Fruit fly (Drosophila melanogaster) ovary, adult (tissue): Measurements from ENCODE around the gene by.

Source experiments
- CG17801 ChIP-seq: fragments of 200-800 bp; optimal IDR thresholded peaks from 2 replicates; lab custom pipeline; 2019; ENCODE audit warnings: missing biosample characterization, mild to moderate bottlenecking, missing genetic modification characterization, moderate library complexity; ENCODE audit not compliant: partially characterized antibody

The by gene

dm6 chr3R:9527907-9528842 lies 4.6 kb downstream of the by start:
- peak; percentile 71 for TF ChIP-seq CG17801 (GFP tag; lab: Kevin White, UChicago)

dm6 chr3R:9516400-9516852 lies 16.4 kb downstream of the by start:
- TF ChIP-seq CG17801 (GFP tag; lab: Kevin White, UChicago) = no peak

dm6 chr3R:9515860-9516344 lies 16.9 kb downstream of the by start, which contains the start of the genes mRpL47, CG8176 and Kdm3:
TSS of gene mRpL47 (minus strand) at chr3R:9515908.
TSS of gene CG8176 (plus strand) at chr3R:9516007.
TSS of gene Kdm3 (plus strand) at chr3R:9516007.
- peak; percentile 34 for TF ChIP-seq CG17801 (GFP tag; lab: Kevin White, UChicago)

dm6 chr3R:9513052-9513420 lies 19.8 kb downstream of the by start, which contains the start of the genes Ras85D and Rlb1:
TSS of gene Ras85D (minus strand) at chr3R:9513067.
TSS of gene Rlb1 (plus strand) at chr3R:9513327.
- TF ChIP-seq CG17801 (GFP tag; lab: Kevin White, UChicago) = peak; percentile 66

dm6 chr3R:9512193-9513051 lies 20.4 kb downstream of the by start:
- no peak for TF ChIP-seq CG17801 (GFP tag; lab: Kevin White, UChicago)

- no peak for TF ChIP-seq CG17801 (GFP tag; lab: Kevin White, UChicago)
Observed at dm6 chr3R:9510070-9510518, 22.7 kb downstream of the by start, which contains the start of gene rump. TSS of gene rump (minus strand) at chr3R:9510324.

- peak; percentile 28 for TF ChIP-seq CG17801 (GFP tag; lab: Kevin White, UChicago)
Observed at dm6 chr3R:9504355-9504754, 28.5 kb downstream of the by start, which contains the start of gene CG8149. TSS of gene CG8149 (plus strand) at chr3R:9504656.

- TF ChIP-seq CG17801 (GFP tag; lab: Kevin White, UChicago) = no peak
Observed at dm6 chr3R:9503329-9504088, 29.3 kb downstream of the by start.

- peak; percentile 68 for TF ChIP-seq CG17801 (GFP tag; lab: Kevin White, UChicago)
Observed at dm6 chr3R:9502416-9502763, 30.4 kb downstream of the by start, which contains the start of gene RhoL. TSS of gene RhoL (minus strand) at chr3R:9502581.

- no peak for TF ChIP-seq CG17801 (GFP tag; lab: Kevin White, UChicago)
Observed at dm6 chr3R:9501489-9502415, 31.1 kb downstream of the by start.

dm6 chr3R:9500193-9501051 lies 32.4 kb downstream of the by start:
- TF ChIP-seq CG17801 (GFP tag; lab: Kevin White, UChicago) = no peak

- TF ChIP-seq CG17801 (GFP tag; lab: Kevin White, UChicago) = no peak
Observed at dm6 chr3R:9499238-9499637, 33.6 kb downstream of the by start.
